In the genomic region with DNA sequence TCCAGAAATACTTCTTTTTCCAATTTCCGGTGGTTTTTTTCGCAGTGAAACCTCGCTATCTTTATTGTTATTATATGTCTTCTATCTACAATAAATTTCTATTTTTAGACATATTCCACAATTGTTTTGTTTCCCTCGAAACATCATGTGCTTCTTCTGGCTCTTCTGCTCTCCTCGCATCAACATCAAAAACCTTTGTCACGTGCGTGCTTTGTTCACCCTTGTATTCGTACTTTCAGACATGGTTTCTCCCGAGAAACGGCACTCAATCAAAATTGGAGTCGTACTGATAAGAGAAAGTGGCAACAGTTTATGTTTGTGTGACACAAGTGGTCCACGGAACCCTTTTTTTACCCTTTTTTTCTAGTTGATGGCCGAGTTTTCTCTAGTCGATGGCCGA, we compare ENCODE assay signal across 3 worm cellular contexts.
TF ChIP-seq lines count a peak whose summit lies in the region.

No protein-coding gene starts in this region.

TF ChIP-seq in whole organism, L2 larva, 48 proteins besides CTCF, POLR2A, EP300 and RAD21 (continued from another document):
- peak; percentile 57 for TF ChIP-seq F13H6.1 (tag; optimal IDR thresholded peaks at IDR 0.05; lab: Kevin White, UChicago)
- TF ChIP-seq unc-55 (GFP tag; optimal IDR thresholded peaks at IDR 0.05; lab: Kevin White, UChicago) = no peak
- no peak for TF ChIP-seq ceh-82 (tag; optimal IDR thresholded peaks at IDR 0.05; lab: Kevin White, UChicago)
- no peak for TF ChIP-seq nhr-23 (tag; optimal IDR thresholded peaks at IDR 0.05; lab: Kevin White, UChicago)
- no peak for TF ChIP-seq unc-39 (tag; optimal IDR thresholded peaks at IDR 0.05; lab: Kevin White, UChicago)
- TF ChIP-seq ZK546.5 (tag; optimal IDR thresholded peaks at IDR 0.05; lab: Kevin White, UChicago) = no peak
- no peak for TF ChIP-seq snpc-4 (tag; optimal IDR thresholded peaks at IDR 0.05; lab: Kevin White, UChicago)
- no peak for TF ChIP-seq nhr-12 (tag; optimal IDR thresholded peaks at IDR 0.05; lab: Kevin White, UChicago)
- TF ChIP-seq aly-2 (tag; optimal IDR thresholded peaks at IDR 0.05; lab: Kevin White, UChicago) = no peak
- peak; percentile 70 for TF ChIP-seq crh-2 (tag; optimal IDR thresholded peaks at IDR 0.05; lab: Kevin White, UChicago)
- TF ChIP-seq zag-1 (tag; optimal IDR thresholded peaks at IDR 0.05; lab: Kevin White, UChicago) = no peak
- no peak for TF ChIP-seq mab-5 (tag; optimal IDR thresholded peaks at IDR 0.05; lab: Kevin White, UChicago)

TF ChIP-seq in whole organism, L4 larva, 104 proteins besides CTCF, POLR2A, EP300 and RAD21 (continued from another document):
- peak; percentile 55 for TF ChIP-seq nhr-77 (tag; optimal IDR thresholded peaks at IDR 0.05; lab: Kevin White, UChicago)
- peak; percentile 87 for TF ChIP-seq nhr-48 (tag; optimal IDR thresholded peaks at IDR 0.05; lab: Kevin White, UChicago)
- TF ChIP-seq saeg-2 (GFP tag; IDR thresholded peaks at IDR 0.05; lab: Robert Waterston, UW) = peak; percentile 15; the same call in 1 of the 2 replicates
- TF ChIP-seq mep-1 (tag; optimal IDR thresholded peaks at IDR 0.05; lab: Kevin White, UChicago) = peak; percentile 27
- peak; percentile 93 for TF ChIP-seq dmd-6 (GFP tag; IDR thresholded peaks at IDR 0.05; lab: Robert Waterston, UW)
- TF ChIP-seq lir-3 (tag; optimal IDR thresholded peaks at IDR 0.05; lab: Kevin White, UChicago) = no peak
- peak; percentile 11 for TF ChIP-seq nhr-10 (tag; optimal IDR thresholded peaks at IDR 0.05; lab: Kevin White, UChicago)
- TF ChIP-seq nhr-28 (tag; optimal IDR thresholded peaks at IDR 0.05; lab: Kevin White, UChicago) = peak; percentile 91
- no peak for TF ChIP-seq T20F7.1 (GFP tag; optimal IDR thresholded peaks at IDR 0.05; lab: Kevin White, UChicago)
- peak in 1 of 2 experiments; percentile 27 for TF ChIP-seq hif-1 (tag; optimal IDR thresholded peaks at IDR 0.05; lab: Kevin White, UChicago)
- TF ChIP-seq mdl-1 (tag; optimal IDR thresholded peaks at IDR 0.05; lab: Kevin White, UChicago) = peak in 1 of 2 experiments; percentile 67
- peak; percentile 78 for TF ChIP-seq pqm-1 (tag; optimal IDR thresholded peaks at IDR 0.05; lab: Kevin White, UChicago)
- no peak for TF ChIP-seq ceh-32 (tag; optimal IDR thresholded peaks at IDR 0.05; lab: Kevin White, UChicago; ENCODE audit: poor library complexity)
- no peak for TF ChIP-seq lim-7 (GFP tag; IDR thresholded peaks at IDR 0.05; lab: Robert Waterston, UW)
- TF ChIP-seq hlh-30 (tag; optimal IDR thresholded peaks at IDR 0.05; lab: Kevin White, UChicago; ENCODE audit: insufficient read depth) = peak; percentile 70
- 0 out of 2 replicates have a peak, but pooled peaks have one; percentile 52 for TF ChIP-seq mdt-29 (GFP tag; IDR thresholded peaks at IDR 0.05; lab: Robert Waterston, UW)

TF ChIP-seq in whole organism, young adult, 124 proteins besides CTCF, POLR2A, EP300 and RAD21 (continued from another document):
- TF ChIP-seq him-1 (tag; optimal IDR thresholded peaks at IDR 0.05; lab: Kevin White, UChicago) (no peak), aptf-3 (GFP tag; IDR thresholded peaks at IDR 0.05; lab: Robert Waterston, UW) (no peak), madf-8 (GFP tag; conservative IDR thresholded peaks at IDR 0.05; lab: Robert Waterston, UW) (no peak), lin-54 (GFP tag; optimal IDR thresholded peaks at IDR 0.05; lab: Kevin White, UChicago) (peak; percentile 19), ceh-58 (GFP tag; IDR thresholded peaks at IDR 0.05; lab: Robert Waterston, UW) (no peak), snpc-3.4 (tag; optimal IDR thresholded peaks at IDR 0.05; lab: Kevin White, UChicago) (no peak), Y56A3A.18 (GFP tag; IDR thresholded peaks at IDR 0.05; lab: Robert Waterston, UW) (no peak), egl-18 (GFP tag; IDR thresholded peaks at IDR 0.05; lab: Robert Waterston, UW) (no peak), fkh-3 (tag; optimal IDR thresholded peaks at IDR 0.05; lab: Kevin White, UChicago) (no peak), hlh-12 (tag; optimal IDR thresholded peaks at IDR 0.05; lab: Kevin White, UChicago) (no peak), ceh-40 (GFP tag; IDR thresholded peaks at IDR 0.05; lab: Robert Waterston, UW) (no peak), zim-3 (tag; optimal IDR thresholded peaks at IDR 0.05; lab: Kevin White, UChicago) (no peak), ama-1 (optimal IDR thresholded peaks at IDR 0.05; lab: Kevin White, UChicago) (no peak), ama-1 (GFP tag; optimal IDR thresholded peaks at IDR 0.05; lab: Kevin White, UChicago) (no peak), tbp1 (GFP tag; optimal IDR thresholded peaks at IDR 0.05; lab: Kevin White, UChicago) (peak; percentile 24), zfh-2 (GFP tag; conservative IDR thresholded peaks at IDR 0.05; lab: Robert Waterston, UW) (no peak), hlh-26 (GFP tag; conservative IDR thresholded peaks at IDR 0.05; lab: Robert Waterston, UW) (no peak), lsy-27 (tag; optimal IDR thresholded peaks at IDR 0.05; lab: Kevin White, UChicago; ENCODE audit: borderline replicate concordance, insufficient read depth) (no peak), Y79H2A.3 (GFP tag; conservative IDR thresholded peaks at IDR 0.05; lab: Robert Waterston, UW) (no peak), nhr-80 (tag; optimal IDR thresholded peaks at IDR 0.05; lab: Kevin White, UChicago) (peak; percentile 86), nhr-27 (tag; optimal IDR thresholded peaks at IDR 0.05; lab: Kevin White, UChicago) (no peak), nfya-2 (GFP tag; IDR thresholded peaks at IDR 0.05; lab: Robert Waterston, UW) (no peak), F57A8.1 (GFP tag; optimal IDR thresholded peaks at IDR 0.05; lab: Kevin White, UChicago) (no peak), atf-7 (tag; optimal IDR thresholded peaks at IDR 0.05; lab: Kevin White, UChicago) (peak; percentile 63), rec-8 (tag; optimal IDR thresholded peaks at IDR 0.05; lab: Kevin White, UChicago) (no peak), hmg-1.2 (GFP tag; IDR thresholded peaks at IDR 0.05; lab: Robert Waterston, UW) (no peak), ceh-91 (GFP tag; IDR thresholded peaks at IDR 0.05; lab: Robert Waterston, UW) (no peak), attf-3 (GFP tag; conservative IDR thresholded peaks at IDR 0.05; lab: Robert Waterston, UW) (no peak), F49E8.2 (tag; optimal IDR thresholded peaks at IDR 0.05; lab: Kevin White, UChicago; ENCODE audit: insufficient read depth) (no peak), mel-28 (tag; optimal IDR thresholded peaks at IDR 0.05; lab: Kevin White, UChicago; ENCODE audit: borderline replicate concordance) (no peak), snpc-1.1 (tag; optimal IDR thresholded peaks at IDR 0.05; lab: Kevin White, UChicago; ENCODE audit: insufficient read depth) (no peak), lin-35 (GFP tag; optimal IDR thresholded peaks at IDR 0.05; lab: Kevin White, UChicago) (no peak), Y95B8A.8 (GFP tag; IDR thresholded peaks at IDR 0.05; lab: Robert Waterston, UW) (no peak), cebp-1 (GFP tag; IDR thresholded peaks at IDR 0.05; lab: Robert Waterston, UW) (no peak), cebp-1 (tag; optimal IDR thresholded peaks at IDR 0.05; lab: Kevin White, UChicago) (peak; percentile 60), gei-17 (GFP tag; optimal IDR thresholded peaks at IDR 0.05; lab: Kevin White, UChicago) (no peak), F37B4.10 (GFP tag; IDR thresholded peaks at IDR 0.05; lab: Robert Waterston, UW) (no peak), bed-1 (GFP tag; IDR thresholded peaks at IDR 0.05; lab: Robert Waterston, UW) (no peak), F33H1.4 (GFP tag; IDR thresholded peaks at IDR 0.05; lab: Robert Waterston, UW) (no peak), nhr-90 (tag; optimal IDR thresholded peaks at IDR 0.05; lab: Kevin White, UChicago) (peak; percentile 17), sptf-2 (GFP tag; optimal IDR thresholded peaks at IDR 0.05; lab: Kevin White, UChicago) (no peak), attf-6 (GFP tag; IDR thresholded peaks at IDR 0.05; lab: Robert Waterston, UW) (no peak), madf-10 (tag; optimal IDR thresholded peaks at IDR 0.05; lab: Kevin White, UChicago) (peak; percentile 31), Y53F4B.3 (GFP tag; IDR thresholded peaks at IDR 0.05; lab: Robert Waterston, UW) (no peak), snpc-4 (GFP tag; optimal IDR thresholded peaks at IDR 0.05; lab: Kevin White, UChicago) (no peak), snpc-4 (tag; optimal IDR thresholded peaks at IDR 0.05; lab: Kevin White, UChicago) (peak in 2 of 4 experiments; percentile 3 to 12), ceh-27 (GFP tag; optimal IDR thresholded peaks at IDR 0.05; lab: Kevin White, UChicago) (no peak), ztf-3 (GFP tag; optimal IDR thresholded peaks at IDR 0.05; lab: Kevin White, UChicago) (no peak), rpc-1 (optimal IDR thresholded peaks at IDR 0.05; lab: Kevin White, UChicago) (no peak), rpc-1 (tag; optimal IDR thresholded peaks at IDR 0.05; lab: Kevin White, UChicago) (no peak), ztf-22 (GFP tag; optimal IDR thresholded peaks at IDR 0.05; lab: Kevin White, UChicago) (peak; percentile 5), attf-5 (GFP tag; optimal IDR thresholded peaks at IDR 0.05; lab: Kevin White, UChicago) (peak; percentile 0), ztf-18 (tag; optimal IDR thresholded peaks at IDR 0.05; lab: Kevin White, UChicago) (no peak), D2030.7 (GFP tag; IDR thresholded peaks at IDR 0.05; lab: Robert Waterston, UW) (no peak), mcd-1 (GFP tag; IDR thresholded peaks at IDR 0.05; lab: Robert Waterston, UW) (no peak), F23B12.7 (tag; optimal IDR thresholded peaks at IDR 0.05; lab: Kevin White, UChicago; ENCODE audit: insufficient read depth) (no peak), madf-6 (GFP tag; IDR thresholded peaks at IDR 0.05; lab: Robert Waterston, UW) (no peak), nhr-120 (GFP tag; IDR thresholded peaks at IDR 0.05; lab: Robert Waterston, UW) (no peak), aptf-2 (GFP tag; conservative IDR thresholded peaks at IDR 0.05; lab: Robert Waterston, UW) (0 out of 2 replicates have a peak, but pooled peaks have one; percentile 32), C17E4.6 (GFP tag; IDR thresholded peaks at IDR 0.05; lab: Robert Waterston, UW) (no peak), lin-40 (tag; optimal IDR thresholded peaks at IDR 0.05; lab: Kevin White, UChicago) (no peak), unc-130 (GFP tag; optimal IDR thresholded peaks at IDR 0.05; lab: Kevin White, UChicago) (no peak), F57C9.4 (tag; optimal IDR thresholded peaks at IDR 0.05; lab: Kevin White, UChicago) (no peak), snpc-1.3 (tag; optimal IDR thresholded peaks at IDR 0.05; lab: Kevin White, UChicago; ENCODE audit: insufficient read depth) (no peak), ztf-25 (GFP tag; IDR thresholded peaks at IDR 0.05; lab: Robert Waterston, UW) (no peak)
